Fruit fly (Drosophila melanogaster): ENCODE results near the gene Nadsyn.
A peak's percentile ranks its signal among the peaks of the same experiment; 100 is the strongest.

Gene Nadsyn

DNA sequence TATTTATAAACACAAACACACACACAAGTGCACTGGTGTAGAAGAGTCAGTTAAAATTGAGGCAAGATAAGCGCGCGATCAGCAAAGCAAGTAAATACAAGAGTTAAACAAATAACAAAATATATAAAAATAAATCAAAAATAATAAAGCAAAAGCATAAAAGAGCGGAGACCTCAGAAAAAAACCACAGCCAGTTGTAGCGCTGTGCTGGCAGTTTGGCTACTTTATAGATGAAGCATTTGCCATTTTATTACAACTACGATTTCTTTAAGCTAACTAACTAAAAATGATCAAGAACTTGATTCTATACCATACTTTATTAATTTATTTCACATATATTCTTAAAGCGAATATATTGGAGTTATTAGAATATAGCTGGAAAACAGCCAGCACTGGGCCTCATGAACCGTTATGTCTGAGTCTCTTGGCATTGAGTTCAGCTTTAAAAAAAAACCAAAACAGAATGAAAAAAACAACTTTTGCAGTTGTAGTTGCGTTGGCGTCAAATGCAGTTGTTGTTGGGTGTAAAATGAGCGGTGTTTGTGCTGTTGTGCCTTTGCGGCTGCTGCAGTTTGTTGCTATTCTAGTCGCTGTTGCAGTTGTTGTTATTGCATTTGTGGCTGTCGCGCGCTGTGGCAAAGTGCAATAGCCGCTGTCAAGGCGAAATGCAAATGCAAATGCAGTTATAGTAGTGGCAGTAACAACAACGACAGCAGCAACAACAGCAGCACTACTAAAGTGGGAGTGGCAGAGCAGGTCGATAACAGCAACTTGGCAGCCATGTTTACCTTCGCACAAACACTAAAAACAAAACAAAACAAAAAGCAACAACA, 29.8 kb upstream of the Nadsyn start (continued):
- TF ChIP-seq OdsH (GFP tag; optimal IDR thresholded peaks at IDR 0.05) (peak; percentile 46), CG3919 (GFP tag; optimal IDR thresholded peaks at IDR 0.05) (no peak), fd59A (GFP tag; optimal IDR thresholded peaks at IDR 0.05) (peak; percentile 9), dsx (GFP tag; optimal IDR thresholded peaks at IDR 0.05; ENCODE audit: poor library complexity, severe bottlenecking) (peak; percentile 63), Hr38 (GFP tag; optimal IDR thresholded peaks at IDR 0.05) (no peak), CG34406 (GFP tag; optimal IDR thresholded peaks at IDR 0.05) (peak; percentile 3), Ets96B (tag; optimal IDR thresholded peaks at IDR 0.05) (peak; percentile 46), Hr4 (GFP tag; optimal IDR thresholded peaks at IDR 0.05) (peak; percentile 54), CG10669 (GFP tag; optimal IDR thresholded peaks at IDR 0.05) (no peak), Gug (GFP tag; IDR thresholded peaks at IDR 0.05) (peak; percentile 47; the same call in 1 of the 2 replicates), pdm3 (GFP tag; optimal IDR thresholded peaks at IDR 0.05) (peak; percentile 50), ss (GFP tag; optimal IDR thresholded peaks at IDR 0.05) (peak; percentile 68 to 83), CG8632 (GFP tag; optimal IDR thresholded peaks at IDR 0.05) (no peak), Sox14 (GFP tag; optimal IDR thresholded peaks at IDR 0.05) (peak; percentile 11), CG6276 (GFP tag; optimal IDR thresholded peaks at IDR 0.05) (peak; percentile 72), net (GFP tag; optimal IDR thresholded peaks at IDR 0.05) (peak; percentile 30), CG11294 (GFP tag; IDR thresholded peaks at IDR 0.05) (0 out of 2 replicates have a peak, but pooled peaks have one; percentile 22), acj6 (GFP tag; optimal IDR thresholded peaks at IDR 0.05) (peak; percentile 39)

DNA sequence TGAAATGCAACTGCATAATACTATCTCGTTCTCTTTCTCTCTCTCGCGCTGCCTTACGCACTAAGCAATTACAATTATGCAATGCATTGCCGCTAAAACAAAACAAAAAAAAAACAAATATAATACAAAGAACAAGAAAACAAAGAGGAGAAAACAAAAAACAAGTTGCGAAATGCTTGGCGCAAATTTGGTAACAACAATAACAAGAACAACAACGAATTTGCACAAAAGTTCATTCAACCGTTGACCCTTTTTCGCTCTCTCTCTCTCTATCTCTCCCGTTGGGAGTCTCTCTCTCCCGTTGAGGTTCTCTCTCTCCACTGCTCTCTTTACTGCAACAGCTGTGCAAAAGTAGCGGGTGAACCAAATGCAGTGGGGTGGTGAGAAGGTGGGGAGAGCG, 29.0 kb upstream of the Nadsyn start:
- TF ChIP-seq Sox102F (GFP tag; optimal IDR thresholded peaks at IDR 0.05), result peak; percentile 24
- TF ChIP-seq cyc (GFP tag; optimal IDR thresholded peaks at IDR 0.05), result no peak
- TF ChIP-seq CG31627 (GFP tag; optimal IDR thresholded peaks at IDR 0.05), result no peak
- TF ChIP-seq Eip93F (GFP tag; optimal IDR thresholded peaks at IDR 0.05), result peak; percentile 28
- TF ChIP-seq spab (GFP tag; optimal IDR thresholded peaks at IDR 0.05), result no peak
- TF ChIP-seq CG8319 (GFP tag; optimal IDR thresholded peaks at IDR 0.05), result no peak
- TF ChIP-seq OdsH (GFP tag; optimal IDR thresholded peaks at IDR 0.05), result no peak
- TF ChIP-seq CG11294 (GFP tag; IDR thresholded peaks at IDR 0.05), result no peak
- no peak for TF ChIP-seq lz (GFP tag; optimal IDR thresholded peaks at IDR 0.05)
- TF ChIP-seq CG15336 (GFP tag; IDR thresholded peaks at IDR 0.05), result peak; percentile 67
- no peak for TF ChIP-seq CG9139 (GFP tag; optimal IDR thresholded peaks at IDR 0.05)
- no peak for TF ChIP-seq CG16779 (tag; optimal IDR thresholded peaks at IDR 0.05)
- peak; percentile 29 for TF ChIP-seq Sox14 (GFP tag; optimal IDR thresholded peaks at IDR 0.05)
- TF ChIP-seq fd85E (GFP tag; optimal IDR thresholded peaks at IDR 0.05), result no peak
- peak; percentile 46 for TF ChIP-seq CG6854 (GFP tag; optimal IDR thresholded peaks at IDR 0.05)
- TF ChIP-seq CG1621 (tag; optimal IDR thresholded peaks at IDR 0.05), result no peak
- no peak for TF ChIP-seq dsx (GFP tag; optimal IDR thresholded peaks at IDR 0.05; ENCODE audit: poor library complexity, severe bottlenecking)
- TF ChIP-seq CG34406 (GFP tag; optimal IDR thresholded peaks at IDR 0.05), result no peak
- no peak for TF ChIP-seq CG11902 (GFP tag; optimal IDR thresholded peaks at IDR 0.05)
- no peak for TF ChIP-seq acj6 (GFP tag; optimal IDR thresholded peaks at IDR 0.05)
- TF ChIP-seq net (GFP tag; optimal IDR thresholded peaks at IDR 0.05), result no peak
- no peak for TF ChIP-seq Met (GFP tag; optimal IDR thresholded peaks at IDR 0.05)
- no peak for TF ChIP-seq CG3919 (GFP tag; optimal IDR thresholded peaks at IDR 0.05)
- TF ChIP-seq CG32006 (GFP tag; optimal IDR thresholded peaks at IDR 0.05), result no peak
- no peak for TF ChIP-seq Hr4 (GFP tag; optimal IDR thresholded peaks at IDR 0.05)
- no peak for TF ChIP-seq CG6808 (GFP tag; optimal IDR thresholded peaks at IDR 0.05)
- no peak for TF ChIP-seq Blimp-1 (GFP tag; optimal IDR thresholded peaks at IDR 0.05)
- no peak for TF ChIP-seq ss (GFP tag; optimal IDR thresholded peaks at IDR 0.05)
- TF ChIP-seq Gug (GFP tag; IDR thresholded peaks at IDR 0.05), result no peak
- TF ChIP-seq achi (GFP tag; optimal IDR thresholded peaks at IDR 0.05), result no peak
- no peak for TF ChIP-seq Ets21C (GFP tag; optimal IDR thresholded peaks at IDR 0.05)
- TF ChIP-seq topi (GFP tag; optimal IDR thresholded peaks at IDR 0.05), result no peak
- TF ChIP-seq CG4318 (GFP tag; optimal IDR thresholded peaks at IDR 0.05), result no peak
- TF ChIP-seq svp (GFP tag), result peak; percentile 66
- no peak for TF ChIP-seq Ets96B (tag; optimal IDR thresholded peaks at IDR 0.05)
- no peak for TF ChIP-seq esn (GFP tag; optimal IDR thresholded peaks at IDR 0.05)
- TF ChIP-seq Lpt (GFP tag; optimal IDR thresholded peaks at IDR 0.05), result peak; percentile 54
- no peak for TF ChIP-seq CG10631 (GFP tag; optimal IDR thresholded peaks at IDR 0.05)
- no peak for TF ChIP-seq Hr39 (GFP tag; optimal IDR thresholded peaks at IDR 0.05)
- no peak for TF ChIP-seq CG7368 (GFP tag; optimal IDR thresholded peaks at IDR 0.05)
- no peak for TF ChIP-seq salr (GFP tag; optimal IDR thresholded peaks at IDR 0.05)

Measured in whole organism, prepupa.